Worm (Caenorhabditis elegans) whole organism, L1 larva: Measurements from ENCODE around the gene Y66D12A.8.

Source experiments
- C04F5.9 ChIP-seq: sonication (generic microtip); optimal IDR thresholded peaks from 2 replicates; lab custom pipeline; 2016; ENCODE audit warnings: missing genetic modification characterization, missing compliant biosample characterization
- F16B12.6 ChIP-seq: fragments of 150-350 bp; optimal IDR thresholded peaks from 2 replicates; lab custom pipeline; 2014; ENCODE audit warnings: missing biosample characterization, missing genetic modification characterization
- Y116A8C.19 ChIP-seq: sonication (generic microtip); optimal IDR thresholded peaks from 2 replicates; lab custom pipeline; 2016; ENCODE audit warnings: missing compliant biosample characterization, missing genetic modification characterization, borderline replicate concordance
- alr-1 ChIP-seq: fragments of 200-800 bp; sonication (Bioruptor generic); optimal IDR thresholded peaks from 2 replicates; lab custom pipeline; 2018; ENCODE audit warnings: borderline replicate concordance, mild to moderate bottlenecking, missing genetic modification characterization, missing compliant biosample characterization
- aly-2 ChIP-seq: fragments of 150-350 bp; optimal IDR thresholded peaks from 2 replicates; lab custom pipeline; 2014; ENCODE audit warnings: missing biosample characterization, missing genetic modification characterization
- ama-1 ChIP-seq: fragments of 150-350 bp; optimal IDR thresholded peaks from 2 replicates; lab custom pipeline; 2014
- blmp-1 ChIP-seq: fragments of 150-350 bp; optimal IDR thresholded peaks from 2 replicates; lab custom pipeline; 2014; ENCODE audit warnings: missing biosample characterization, missing genetic modification characterization
- ceh-63 ChIP-seq: fragments of 200-800 bp; sonication (Bioruptor generic); optimal IDR thresholded peaks from 2 replicates; lab custom pipeline; 2018; ENCODE audit warnings: mild to moderate bottlenecking, missing genetic modification characterization, missing compliant biosample characterization
- ceh-8 ChIP-seq: fragments of 200-800 bp; sonication (Bioruptor generic); optimal IDR thresholded peaks from 2 replicates; lab custom pipeline; 2018; ENCODE audit warnings: mild to moderate bottlenecking, missing genetic modification characterization, moderate library complexity, missing compliant biosample characterization
- ceh-88 ChIP-seq: fragments of 200-800 bp; sonication (Bioruptor generic); IDR thresholded peaks from 2 replicates; pipeline ENCODE4 v1.3.6; 2022; ENCODE audit warnings: missing genetic modification characterization, missing compliant biosample characterization
- dpl-1 ChIP-seq, 3 experiments: fragments of 150-350 bp in 2 of 3; sonication (generic microtip) in 1 of 3; optimal IDR thresholded peaks; 2 replicates each; lab custom pipeline; 2014 to 2017; ENCODE audit warnings: missing biosample characterization in 3 of 3, missing genetic modification characterization in 3 of 3, missing genetic modification reagents in 3 of 3
- efl-1 ChIP-seq, 4 experiments: fragments of 150-350 bp; optimal IDR thresholded peaks in 3 of 4; peaks in 1 of 4; 1 replicate in 1 of 4; 2 replicates in 3 of 4; lab custom pipeline; 2014; ENCODE audit warnings: missing biosample characterization in 2 of 4, missing genetic modification characterization in 2 of 4, missing genetic modification reagents in 2 of 4
- efl-3 ChIP-seq: fragments of 200-800 bp; sonication (Bioruptor generic); optimal IDR thresholded peaks from 2 replicates; lab custom pipeline; 2018; ENCODE audit warnings: mild to moderate bottlenecking, missing genetic modification characterization, missing compliant biosample characterization
- egl-13 ChIP-seq: sonication (generic microtip); optimal IDR thresholded peaks from 2 replicates; lab custom pipeline; 2016; ENCODE audit warnings: missing genotype, missing genetic modification reagents, missing genetic modification characterization, missing compliant biosample characterization
- egl-27 ChIP-seq, 2 experiments: fragments of 150-350 bp in 1 of 2; sonication (generic microtip); optimal IDR thresholded peaks; 3 replicates each; lab custom pipeline; 2017 to 2018; ENCODE audit warnings: missing biosample characterization in 2 of 2, missing genetic modification characterization in 2 of 2, missing genetic modification reagents in 2 of 2
- fos-1 ChIP-seq: fragments of 150-350 bp; optimal IDR thresholded peaks from 2 replicates; lab custom pipeline; 2014; ENCODE audit warnings: missing biosample characterization, missing genetic modification characterization
- irx-1 ChIP-seq: sonication (generic microtip); optimal IDR thresholded peaks from 2 replicates; lab custom pipeline; 2016; ENCODE audit warnings: missing genetic modification characterization, missing compliant biosample characterization
- lin-13 ChIP-seq: fragments of 150-350 bp; optimal IDR thresholded peaks from 2 replicates; lab custom pipeline; 2014; ENCODE audit warnings: missing biosample characterization, missing genetic modification reagents, missing genetic modification characterization
- lin-14 ChIP-seq: fragments of 200-800 bp; sonication (Bioruptor generic); optimal IDR thresholded peaks from 2 replicates; lab custom pipeline; 2018; ENCODE audit warnings: mild to moderate bottlenecking, missing genetic modification characterization, moderate library complexity, missing compliant biosample characterization
- mdl-1 ChIP-seq, 2 experiments: fragments of 150-350 bp; optimal IDR thresholded peaks; 2 replicates each; lab custom pipeline; 2014 to 2017; ENCODE audit warnings: missing biosample characterization in 2 of 2, missing genetic modification characterization in 2 of 2, inconsistent platforms in 1 of 2
- mef-2 ChIP-seq: fragments of 150-350 bp; optimal IDR thresholded peaks from 2 replicates; lab custom pipeline; 2014; ENCODE audit warnings: missing biosample characterization, missing genetic modification characterization
- mep-1 ChIP-seq: fragments of 150-350 bp; optimal IDR thresholded peaks from 2 replicates; lab custom pipeline; 2014; ENCODE audit warnings: missing biosample characterization, missing genetic modification characterization
- nhr-12 ChIP-seq: sonication (generic microtip); optimal IDR thresholded peaks from 2 replicates; lab custom pipeline; 2017; ENCODE audit warnings: missing biosample characterization, missing genetic modification characterization
- nhr-19 ChIP-seq: fragments of 200-800 bp; sonication (Bioruptor generic); conservative IDR thresholded peaks from 2 replicates; pipeline ENCODE4 v1.3.6; 2022; ENCODE audit warnings: missing genetic modification characterization, missing compliant biosample characterization
- nhr-71 ChIP-seq: sonication (generic microtip); optimal IDR thresholded peaks from 2 replicates; lab custom pipeline; 2016; ENCODE audit warnings: mild to moderate bottlenecking, missing genetic modification characterization, moderate library complexity, missing compliant biosample characterization
- nhr-76 ChIP-seq: sonication (generic microtip); optimal IDR thresholded peaks from 2 replicates; lab custom pipeline; 2017; ENCODE audit warnings: missing biosample characterization, missing genetic modification characterization
- nhr-77 ChIP-seq: fragments of 150-350 bp; optimal IDR thresholded peaks from 2 replicates; lab custom pipeline; 2014; ENCODE audit warnings: missing biosample characterization, missing genetic modification characterization
- nhr-84 ChIP-seq: sonication (generic microtip); optimal IDR thresholded peaks from 2 replicates; lab custom pipeline; 2017; ENCODE audit warnings: missing biosample characterization, missing genetic modification characterization
- nhr-85 ChIP-seq: sonication (generic microtip); peaks from one replicate; lab custom pipeline; 2016; ENCODE audit warnings: missing genetic modification characterization, inconsistent platforms, missing compliant biosample characterization
- nhr-90 ChIP-seq: sonication (generic microtip); optimal IDR thresholded peaks from 2 replicates; lab custom pipeline; 2016; ENCODE audit warnings: mild to moderate bottlenecking, missing genetic modification characterization, missing compliant biosample characterization; ENCODE audit not compliant: poor library complexity
- pax-3 ChIP-seq: fragments of 200-800 bp; sonication (Bioruptor generic); optimal IDR thresholded peaks from 2 replicates; lab custom pipeline; 2018; ENCODE audit warnings: mild to moderate bottlenecking, missing genetic modification characterization, moderate library complexity, missing compliant biosample characterization
- rnt-1 ChIP-seq: sonication (generic microtip); optimal IDR thresholded peaks from 2 replicates; lab custom pipeline; 2016; ENCODE audit warnings: mild to moderate bottlenecking, missing genetic modification characterization, moderate library complexity, missing compliant biosample characterization
- tlp-1 ChIP-seq: fragments of 150-350 bp; optimal IDR thresholded peaks from 2 replicates; lab custom pipeline; 2014; ENCODE audit warnings: missing biosample characterization, missing genetic modification characterization
- vab-15 ChIP-seq: sonication (generic microtip); optimal IDR thresholded peaks from 2 replicates; lab custom pipeline; 2017; ENCODE audit warnings: missing genotype, mild to moderate bottlenecking, missing genetic modification characterization, missing compliant biosample characterization
- xbp-1 ChIP-seq: sonication (generic microtip); optimal IDR thresholded peaks from 2 replicates; lab custom pipeline; 2016; ENCODE audit warnings: missing genetic modification characterization, missing compliant biosample characterization
- zag-1 ChIP-seq: fragments of 150-350 bp; optimal IDR thresholded peaks from 2 replicates; lab custom pipeline; 2014; ENCODE audit warnings: missing biosample characterization, missing genetic modification characterization
- zip-4 ChIP-seq: fragments of 200-800 bp; sonication (Bioruptor generic); optimal IDR thresholded peaks from 2 replicates; lab custom pipeline; 2018; ENCODE audit warnings: mild to moderate bottlenecking, missing genetic modification characterization, moderate library complexity, missing compliant biosample characterization
- ztf-11 ChIP-seq, 2 experiments: sonication (generic microtip); optimal IDR thresholded peaks; 2 replicates each; lab custom pipeline; 2016 to 2017; ENCODE audit warnings: missing genetic modification characterization in 2 of 2, missing biosample characterization in 1 of 2, missing compliant biosample characterization in 1 of 2

Y66D12A.8 gene

DNA sequence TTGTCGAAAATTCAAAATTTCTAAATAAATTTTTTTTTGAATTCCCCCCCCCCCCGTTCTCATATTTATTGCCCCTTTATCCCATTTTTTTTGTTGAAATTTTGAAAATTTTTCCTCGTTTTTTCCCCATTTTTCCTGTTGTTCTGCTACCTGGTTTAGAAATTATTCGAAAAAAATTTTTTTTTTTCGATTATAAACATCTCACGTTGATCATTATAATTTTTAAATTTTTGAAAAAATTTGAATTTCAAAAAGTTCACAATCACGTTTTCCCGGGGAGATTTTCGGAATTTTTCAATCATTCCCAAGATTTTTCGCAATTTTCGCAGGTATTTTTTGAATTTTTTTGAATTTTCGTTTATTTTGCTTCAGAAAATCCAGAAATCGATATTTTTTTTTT lies 14.9 kb downstream of the Y66D12A.8 start, which contains the start of gene Y66D12A.3 (continued):
- no peak for TF ChIP-seq lin-13 (GFP tag; lab: Kevin White, UChicago)
- TF ChIP-seq ceh-88 (GFP tag; lab: Robert Waterston, UW) = no peak

DNA sequence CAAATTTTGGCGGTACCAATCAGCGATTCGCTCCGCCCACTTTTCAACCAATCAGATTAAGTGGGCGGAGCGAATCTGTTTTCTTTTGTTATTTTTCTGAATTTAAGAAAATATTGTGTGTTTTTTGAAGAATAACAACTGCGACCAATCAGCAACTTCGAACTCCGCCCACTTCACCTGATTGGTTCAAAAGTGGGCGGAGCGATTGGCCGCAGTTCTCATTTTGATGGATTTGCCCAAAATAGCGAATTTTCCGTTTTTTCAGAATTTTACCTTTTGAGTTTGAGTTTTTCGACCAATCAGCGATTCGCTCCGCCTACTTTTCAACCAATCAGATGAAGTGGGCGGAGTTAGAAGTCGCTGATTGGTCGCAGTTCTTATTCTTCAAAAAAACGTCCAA lies 15.3 kb downstream of the Y66D12A.8 start:
- TF ChIP-seq efl-3 (GFP tag; lab: Kevin White, UChicago) = no peak
- TF ChIP-seq nhr-77 = no peak
- no peak for TF ChIP-seq irx-1 (tag; lab: Kevin White, UChicago)
- no peak for TF ChIP-seq lin-13 (GFP tag; lab: Kevin White, UChicago)
- TF ChIP-seq ztf-11 (tag; optimal IDR thresholded peaks at IDR 0.05; lab: Kevin White, UChicago) = no peak
- no peak for TF ChIP-seq efl-1 (optimal IDR thresholded peaks at IDR 0.05; lab: Kevin White, UChicago)
- no peak for TF ChIP-seq efl-1 (GFP tag; optimal IDR thresholded peaks at IDR 0.05 in 1 of 2; lab: Kevin White, UChicago)
- TF ChIP-seq ceh-8 (GFP tag; lab: Kevin White, UChicago) = no peak
- TF ChIP-seq mdl-1 (tag; optimal IDR thresholded peaks at IDR 0.05; lab: Kevin White, UChicago) = no peak
- no peak for TF ChIP-seq C04F5.9 (tag; lab: Kevin White, UChicago)
- TF ChIP-seq zip-4 = no peak
- TF ChIP-seq pax-3 (tag; lab: Kevin White, UChicago) = no peak
- TF ChIP-seq tlp-1 (tag; lab: Kevin White, UChicago) = no peak
- no peak for TF ChIP-seq mep-1 (tag; lab: Kevin White, UChicago)

- TF ChIP-seq nhr-19 (no peak), nhr-90 (tag; lab: Kevin White, UChicago) (no peak), nhr-84 (tag; lab: Kevin White, UChicago) (no peak), vab-15 (no peak), rnt-1 (tag; lab: Kevin White, UChicago) (no peak), zip-4 (no peak), F16B12.6 (no peak), Y116A8C.19 (tag; lab: Kevin White, UChicago) (no peak), nhr-12 (tag; lab: Kevin White, UChicago) (no peak), aly-2 (no peak), ceh-63 (GFP tag; lab: Kevin White, UChicago) (no peak), fos-1 (tag; lab: Kevin White, UChicago) (no peak), dpl-1 (GFP tag; optimal IDR thresholded peaks at IDR 0.05; lab: Kevin White, UChicago) (no peak), pax-3 (tag; lab: Kevin White, UChicago) (no peak), xbp-1 (tag; lab: Kevin White, UChicago) (no peak), alr-1 (tag; lab: Kevin White, UChicago) (no peak), nhr-76 (tag; lab: Kevin White, UChicago) (no peak), blmp-1 (tag; lab: Kevin White, UChicago) (no peak)
- TF ChIP-seq, all 84 proteins: peak for 0
Measured at ce11 chrIII:11590255-11590654, 16.2 kb downstream of the Y66D12A.8 start.

- TF ChIP-seq mef-2 (tag; lab: Kevin White, UChicago) = no peak
Measured at ce11 chrIII:11592096-11592495, 18.1 kb downstream of the Y66D12A.8 start.

- TF ChIP-seq nhr-76 (tag; lab: Kevin White, UChicago) (no peak), alr-1 (tag; lab: Kevin White, UChicago) (no peak), egl-13 (tag; lab: Kevin White, UChicago) (no peak), nhr-71 (tag; lab: Kevin White, UChicago) (no peak), egl-27 (tag; optimal IDR thresholded peaks at IDR 0.05; lab: Kevin White, UChicago) (no peak), zag-1 (tag; lab: Kevin White, UChicago) (no peak), ama-1 (no peak), lin-14 (GFP tag; lab: Kevin White, UChicago) (no peak), nhr-85 (tag; lab: Kevin White, UChicago) (no peak), efl-3 (GFP tag; lab: Kevin White, UChicago) (no peak), blmp-1 (tag; lab: Kevin White, UChicago) (no peak), rnt-1 (tag; lab: Kevin White, UChicago) (no peak), mep-1 (tag; lab: Kevin White, UChicago) (no peak), Y116A8C.19 (tag; lab: Kevin White, UChicago) (no peak)
Measured at ce11 chrIII:11607870-11608269, 33.8 kb downstream of the Y66D12A.8 start, which contains the start of gene Y66D12A.1. Y66D12A.1 (plus strand) TSS chrIII:11608170.
